Fruit fly (Drosophila melanogaster): ENCODE measurements around the gene CG14292.

The CG14292 gene

dm6 chr3R:18923208-18923761 lies 17.8 kb upstream of the CG14292 start (continued):
- TF ChIP-seq nom (GFP tag; optimal IDR thresholded peaks at IDR 0.05): peak; percentile 4
- TF ChIP-seq yki (optimal IDR thresholded peaks at IDR 0.05): peak; percentile 8
- TF ChIP-seq corto (GFP tag; optimal IDR thresholded peaks at IDR 0.05): peak; percentile 18
- TF ChIP-seq ATbp (GFP tag; optimal IDR thresholded peaks at IDR 0.05): peak; percentile 49
- TF ChIP-seq Elba2 (GFP tag; optimal IDR thresholded peaks at IDR 0.05): peak; percentile 92
- TF ChIP-seq lbe (GFP tag; optimal IDR thresholded peaks at IDR 0.05): peak; percentile 56
- TF ChIP-seq CG10431 (GFP tag; optimal IDR thresholded peaks at IDR 0.05): no peak
- TF ChIP-seq CG3281 (GFP tag; optimal IDR thresholded peaks at IDR 0.05): peak; percentile 20
- peak; percentile 9 for TF ChIP-seq Max (GFP tag; optimal IDR thresholded peaks at IDR 0.05)
- TF ChIP-seq zf30C (GFP tag; optimal IDR thresholded peaks at IDR 0.05): no peak
- no peak for TF ChIP-seq B-H1 (GFP tag; IDR thresholded peaks at IDR 0.05)
- no peak for TF ChIP-seq scrt (GFP tag; optimal IDR thresholded peaks at IDR 0.05)
- peak in 1 of 2 experiments; percentile 4 for TF ChIP-seq insv (GFP tag; optimal IDR thresholded peaks at IDR 0.05)
- no peak for TF ChIP-seq Eip74EF (GFP tag; optimal IDR thresholded peaks at IDR 0.05)
- TF ChIP-seq CG8281 (tag; optimal IDR thresholded peaks at IDR 0.05): peak; percentile 78
- TF ChIP-seq bsh (GFP tag; optimal IDR thresholded peaks at IDR 0.05): peak in 1 of 2 experiments; percentile 16
- TF ChIP-seq BtbVII (GFP tag; optimal IDR thresholded peaks at IDR 0.05): no peak
- TF ChIP-seq MESR4 (GFP tag; optimal IDR thresholded peaks at IDR 0.05): no peak
- peak; percentile 43 for TF ChIP-seq bigmax (GFP tag; optimal IDR thresholded peaks at IDR 0.05)
- no peak for TF ChIP-seq CG32767 (GFP tag; IDR thresholded peaks at IDR 0.05)
- no peak for TF ChIP-seq nerfin-1 (tag; optimal IDR thresholded peaks at IDR 0.05)
- peak; percentile 91 for TF ChIP-seq CG10321 (GFP tag; IDR thresholded peaks at IDR 0.05)
- TF ChIP-seq CG3163 (GFP tag; optimal IDR thresholded peaks at IDR 0.05): peak; percentile 3
- TF ChIP-seq slou (GFP tag; optimal IDR thresholded peaks at IDR 0.05): no peak
- TF ChIP-seq CG4854 (GFP tag; optimal IDR thresholded peaks at IDR 0.05): peak; percentile 14
- no peak for TF ChIP-seq CG3838 (GFP tag; optimal IDR thresholded peaks at IDR 0.05)
- TF ChIP-seq CG34422 (GFP tag; IDR thresholded peaks at IDR 0.05): peak; percentile 12; the same call in 1 of the 3 replicates
- TF ChIP-seq Aef1 (GFP tag; IDR thresholded peaks at IDR 0.05): no peak
- TF ChIP-seq CG10959 (GFP tag; IDR thresholded peaks at IDR 0.05): no peak
- no peak for TF ChIP-seq Oli (tag; optimal IDR thresholded peaks at IDR 0.05)
- peak in 1 of 3 experiments; percentile 22 for TF ChIP-seq lola (GFP tag; optimal IDR thresholded peaks at IDR 0.05)
- no peak for TF ChIP-seq fru (optimal IDR thresholded peaks at IDR 0.05)
- TF ChIP-seq lab (GFP tag; optimal IDR thresholded peaks at IDR 0.05): peak; percentile 18
- no peak for TF ChIP-seq Kr (GFP tag; optimal IDR thresholded peaks at IDR 0.05)
- no peak for TF ChIP-seq phol (tag; optimal IDR thresholded peaks at IDR 0.05)
- peak; percentile 8 for TF ChIP-seq CG14710 (tag; optimal IDR thresholded peaks at IDR 0.05)
- peak; percentile 45; the same call in 1 of the 2 replicates for TF ChIP-seq Atf6 (GFP tag; IDR thresholded peaks at IDR 0.05)
- no peak for TF ChIP-seq CG16815 (GFP tag; optimal IDR thresholded peaks at IDR 0.05)
- TF ChIP-seq Med (GFP tag): peak; percentile 57
- no peak for TF ChIP-seq CG9727 (GFP tag; optimal IDR thresholded peaks at IDR 0.05)
- TF ChIP-seq Hr3 (GFP tag; optimal IDR thresholded peaks at IDR 0.05): no peak
- TF ChIP-seq cg (GFP tag; optimal IDR thresholded peaks at IDR 0.05): peak; percentile 78
- peak; percentile 58 to 76 for TF ChIP-seq Trl (optimal IDR thresholded peaks at IDR 0.05)
- no peak for TF ChIP-seq Trl (GFP tag; optimal IDR thresholded peaks at IDR 0.05)
- TF ChIP-seq pan (optimal IDR thresholded peaks at IDR 0.05): no peak
- TF ChIP-seq pan (GFP tag; optimal IDR thresholded peaks at IDR 0.05 in 1 of 2, IDR thresholded peaks at IDR 0.05 in 1 of 2): peak in 1 of 2 experiments; percentile 45
- peak; percentile 11 for TF ChIP-seq CG33557 (GFP tag; optimal IDR thresholded peaks at IDR 0.05)
- TF ChIP-seq Nf-YA (GFP tag; IDR thresholded peaks at IDR 0.05): peak; percentile 55; the same call in 1 of the 2 replicates
- no peak for TF ChIP-seq CG8290 (GFP tag; optimal IDR thresholded peaks at IDR 0.05)
- TF ChIP-seq CG8290 (tag; optimal IDR thresholded peaks at IDR 0.05): peak in 1 of 2 experiments; percentile 2
- no peak for TF ChIP-seq bab2 (GFP tag; optimal IDR thresholded peaks at IDR 0.05)
